Worm (Caenorhabditis elegans) whole organism, mixed stage, embryonic: ENCODE measurements around the gene vha-6.
A peak's percentile ranks its signal among the peaks of the same experiment; 100 is the strongest.

Experiments
- M03D4.4 ChIP-seq: sonication (generic microtip); optimal IDR thresholded peaks from 2 replicates; lab custom pipeline; 2017; ENCODE audit warnings: mild to moderate bottlenecking, missing genetic modification characterization, missing compliant biosample characterization
- blmp-1 ChIP-seq: fragments of 150-350 bp; optimal IDR thresholded peaks from 2 replicates; lab custom pipeline; 2014; ENCODE audit warnings: missing biosample characterization, missing genetic modification characterization
- ceh-39 ChIP-seq: fragments of 150-350 bp; optimal IDR thresholded peaks from 2 replicates; lab custom pipeline; 2014; ENCODE audit warnings: missing biosample characterization, missing genetic modification characterization
- ceh-43 ChIP-seq: fragments of 200-800 bp; sonication (Bioruptor generic); optimal IDR thresholded peaks from 2 replicates; lab custom pipeline; 2018; ENCODE audit warnings: mild to moderate bottlenecking, missing genetic modification characterization, moderate library complexity, missing compliant biosample characterization
- ces-1 ChIP-seq: fragments of 150-350 bp; optimal IDR thresholded peaks from 2 replicates; lab custom pipeline; 2014; ENCODE audit warnings: missing biosample characterization, missing genetic modification reagents, missing genetic modification characterization
- drap-1 ChIP-seq: fragments of 200-800 bp; sonication (Bioruptor generic); optimal IDR thresholded peaks from 3 replicates; lab custom pipeline; 2018; ENCODE audit warnings: mild to moderate bottlenecking, missing genetic modification characterization, missing compliant biosample characterization
- elt-1 ChIP-seq: sonication (generic microtip); optimal IDR thresholded peaks from 2 replicates; lab custom pipeline; 2017; ENCODE audit warnings: missing genetic modification characterization, mild to moderate bottlenecking, missing compliant biosample characterization, antibody characterized with exemption, moderate library complexity, borderline replicate concordance; ENCODE audit not compliant: insufficient read depth
- elt-3 ChIP-seq: fragments of 150-350 bp; optimal IDR thresholded peaks from 2 replicates; lab custom pipeline; 2014; ENCODE audit warnings: missing biosample characterization, missing genetic modification characterization
- hlh-1 ChIP-seq: fragments of 150-350 bp; optimal IDR thresholded peaks from 2 replicates; lab custom pipeline; 2014; ENCODE audit warnings: missing biosample characterization, missing genetic modification reagents, missing genetic modification characterization
- lin-13 ChIP-seq: fragments of 150-350 bp; optimal IDR thresholded peaks from 2 replicates; lab custom pipeline; 2014; ENCODE audit warnings: missing biosample characterization, missing genetic modification characterization
- lin-32 ChIP-seq: fragments of 200-800 bp; sonication (Bioruptor generic); optimal IDR thresholded peaks from 2 replicates; lab custom pipeline; 2018; ENCODE audit warnings: mild to moderate bottlenecking, missing genetic modification characterization, missing compliant biosample characterization
- lsy-2 ChIP-seq: fragments of 150-350 bp; optimal IDR thresholded peaks from 2 replicates; lab custom pipeline; 2014; ENCODE audit warnings: missing biosample characterization, missing genetic modification characterization
- mab-5 ChIP-seq: fragments of 150-350 bp; optimal IDR thresholded peaks from 2 replicates; lab custom pipeline; 2014; ENCODE audit warnings: missing biosample characterization, missing genetic modification characterization
- mep-1 ChIP-seq: fragments of 150-350 bp; optimal IDR thresholded peaks from 2 replicates; lab custom pipeline; 2017; ENCODE audit warnings: missing biosample characterization, missing genetic modification reagents, missing genetic modification characterization, inconsistent platforms
- mls-2 ChIP-seq: sonication (generic microtip); optimal IDR thresholded peaks from 2 replicates; lab custom pipeline; 2016; ENCODE audit warnings: mild to moderate bottlenecking, missing genetic modification characterization, moderate library complexity, missing compliant biosample characterization
- nhr-2 ChIP-seq: fragments of 150-350 bp; optimal IDR thresholded peaks from 2 replicates; lab custom pipeline; 2014; ENCODE audit warnings: missing biosample characterization, missing genetic modification characterization
- nhr-237 ChIP-seq: fragments of 150-350 bp; optimal IDR thresholded peaks from 2 replicates; lab custom pipeline; 2014; ENCODE audit warnings: missing biosample characterization, missing genetic modification characterization
- nhr-76 ChIP-seq: sonication (generic microtip); optimal IDR thresholded peaks from 2 replicates; lab custom pipeline; 2017; ENCODE audit warnings: missing biosample characterization, missing genetic modification characterization
- pha-4 ChIP-seq: fragments of 150-350 bp; optimal IDR thresholded peaks from 2 replicates; lab custom pipeline; 2018; ENCODE audit warnings: missing biosample characterization, missing genetic modification reagents, missing genetic modification characterization
- sem-2 ChIP-seq: fragments of 200-800 bp; sonication (Bioruptor generic); optimal IDR thresholded peaks from 2 replicates; lab custom pipeline; 2018; ENCODE audit warnings: mild to moderate bottlenecking, missing genetic modification characterization, missing compliant biosample characterization
- snpc-4 ChIP-seq: fragments of 150-350 bp; optimal IDR thresholded peaks from 2 replicates; lab custom pipeline; 2014; ENCODE audit warnings: missing biosample characterization, missing genetic modification characterization
- sptf-1 ChIP-seq: sonication (generic microtip); optimal IDR thresholded peaks from 2 replicates; lab custom pipeline; 2017; ENCODE audit warnings: mild to moderate bottlenecking, missing genetic modification characterization, moderate library complexity, missing compliant biosample characterization
- tbx-8 ChIP-seq: fragments of 200-800 bp; sonication (Bioruptor generic); optimal IDR thresholded peaks from 2 replicates; lab custom pipeline; 2018; ENCODE audit warnings: mild to moderate bottlenecking, missing genetic modification characterization, moderate library complexity, missing compliant biosample characterization
- unc-120 ChIP-seq: sonication (generic microtip); optimal IDR thresholded peaks from 2 replicates; lab custom pipeline; 2017; ENCODE audit warnings: missing genetic modification characterization, missing compliant biosample characterization; ENCODE audit not compliant: poor library complexity, severe bottlenecking
- unc-39 ChIP-seq: fragments of 150-350 bp; optimal IDR thresholded peaks from 2 replicates; lab custom pipeline; 2014; ENCODE audit warnings: missing biosample characterization, missing genetic modification characterization
- unc-62 ChIP-seq: fragments of 150-350 bp; optimal IDR thresholded peaks from 2 replicates; lab custom pipeline; 2014; ENCODE audit warnings: missing biosample characterization, missing genetic modification reagents, missing genetic modification characterization
- zip-8 ChIP-seq: fragments of 150-350 bp; optimal IDR thresholded peaks from 2 replicates; lab custom pipeline; 2014; ENCODE audit warnings: missing biosample characterization, missing genetic modification characterization
- ztf-11 ChIP-seq: fragments of 150-350 bp; optimal IDR thresholded peaks from 2 replicates; lab custom pipeline; 2014; ENCODE audit warnings: missing biosample characterization, missing genetic modification characterization

The vha-6 gene

ce11 chrII:11424579-11425316 is 13.5 kb downstream of the vha-6 start, which contains the start of gene C05D12.3:
TSS of gene C05D12.3 (plus strand) at chrII:11425266.
- TF ChIP-seq pha-4 (tag; lab: Kevin White, UChicago), result no peak
- no peak for TF ChIP-seq tbx-8 (GFP tag; lab: Kevin White, UChicago)

ce11 chrII:11424032-11424431 is 14.2 kb downstream of the vha-6 start:
- TF ChIP-seq sptf-1 (tag; lab: Kevin White, UChicago) (no peak), hlh-1 (tag; lab: Kevin White, UChicago) (no peak)

DNA sequence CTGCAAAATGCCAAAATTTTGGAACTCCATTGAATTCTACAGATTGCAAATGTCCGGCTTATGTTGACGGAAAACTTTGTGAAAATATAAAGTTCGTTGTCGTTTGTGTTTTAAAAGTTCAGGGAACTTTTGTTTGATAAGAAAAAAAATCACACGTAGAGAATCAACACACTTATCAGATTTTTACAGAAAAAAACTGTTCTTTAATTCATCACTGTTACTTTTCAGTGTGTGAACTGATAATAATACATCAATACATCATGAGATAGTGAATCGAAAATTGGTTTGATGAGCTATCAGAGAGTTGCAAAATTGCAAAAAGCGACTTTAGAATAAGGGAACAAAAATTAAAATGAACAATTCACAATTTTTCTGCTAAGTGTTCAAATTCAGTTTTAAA is 19.8 kb downstream of the vha-6 start:
- TF ChIP-seq nhr-237 (tag; lab: Kevin White, UChicago) (no peak), elt-1 (tag; lab: Kevin White, UChicago) (no peak), lin-32 (GFP tag; lab: Kevin White, UChicago) (no peak), elt-3 (tag; lab: Kevin White, UChicago) (no peak), drap-1 (GFP tag; lab: Kevin White, UChicago) (no peak), mep-1 (tag; lab: Kevin White, UChicago) (no peak), unc-62 (GFP tag; lab: Kevin White, UChicago) (no peak), lin-13 (tag; lab: Kevin White, UChicago) (no peak), blmp-1 (tag; lab: Kevin White, UChicago) (no peak), sem-2 (GFP tag; lab: Kevin White, UChicago) (no peak), ceh-39 (tag; lab: Kevin White, UChicago) (no peak), unc-120 (tag; lab: Kevin White, UChicago) (no peak), nhr-76 (tag; lab: Kevin White, UChicago) (no peak), ztf-11 (tag; lab: Kevin White, UChicago) (no peak), ces-1 (GFP tag; lab: Kevin White, UChicago) (no peak), tbx-8 (GFP tag; lab: Kevin White, UChicago) (no peak), unc-39 (no peak), snpc-4 (no peak), mab-5 (no peak)

- TF ChIP-seq ceh-39 (tag; lab: Kevin White, UChicago), result no peak
- TF ChIP-seq ztf-11 (tag; lab: Kevin White, UChicago), result no peak
- TF ChIP-seq blmp-1 (tag; lab: Kevin White, UChicago), result no peak
- no peak for TF ChIP-seq elt-3 (tag; lab: Kevin White, UChicago)
- no peak for TF ChIP-seq ces-1 (GFP tag; lab: Kevin White, UChicago)
- no peak for TF ChIP-seq mls-2 (tag; lab: Kevin White, UChicago)
- no peak for TF ChIP-seq nhr-2 (tag; lab: Kevin White, UChicago)
- TF ChIP-seq, all 35 proteins: peak for 0
Measured at ce11 chrII:11417999-11418398, 20.3 kb downstream of the vha-6 start, which contains the start of gene C05D12.2. TSS of gene C05D12.2 (plus strand) at chrII:11418299.

DNA sequence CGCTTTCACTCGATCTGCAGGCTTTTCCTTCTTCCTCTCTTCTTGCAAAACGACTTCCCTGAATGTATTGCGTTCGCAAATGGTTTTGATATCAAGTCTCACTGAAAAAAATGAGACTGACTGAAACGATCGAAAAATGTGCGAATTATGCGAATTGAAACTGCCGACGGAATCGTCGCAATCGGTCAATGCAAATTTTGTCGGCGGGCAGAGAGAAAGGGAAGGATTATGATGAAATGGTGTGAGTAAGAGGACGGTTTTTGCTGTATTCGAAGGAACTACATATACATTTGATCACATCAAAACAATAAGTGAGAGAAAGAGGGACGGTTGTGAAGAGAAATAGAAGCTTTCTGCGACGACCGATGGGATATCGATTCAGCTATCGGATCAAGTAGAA is 22.6 kb downstream of the vha-6 start, which contains the start of gene C05D12.1:
C05D12.1 (minus strand) TSS at position 101 of the 400 bp plus-strand sequence.
- TF ChIP-seq M03D4.4 (tag; lab: Kevin White, UChicago) (no peak), zip-8 (no peak), hlh-1 (tag; lab: Kevin White, UChicago) (no peak), ceh-39 (tag; lab: Kevin White, UChicago) (no peak), mab-5 (no peak), unc-62 (GFP tag; lab: Kevin White, UChicago) (no peak), mep-1 (tag; lab: Kevin White, UChicago) (no peak), ceh-43 (GFP tag; lab: Kevin White, UChicago) (no peak), lsy-2 (no peak)

- TF ChIP-seq lin-32 (GFP tag; lab: Kevin White, UChicago) (no peak), ces-1 (GFP tag; lab: Kevin White, UChicago) (peak; percentile 78)
Measured at ce11 chrII:11409678-11410133, 28.5 kb downstream of the vha-6 start, which contains the start of gene C05D12.7. TSS of gene C05D12.7 (plus strand) at chrII:11410083.
